In the genomic region with DNA sequence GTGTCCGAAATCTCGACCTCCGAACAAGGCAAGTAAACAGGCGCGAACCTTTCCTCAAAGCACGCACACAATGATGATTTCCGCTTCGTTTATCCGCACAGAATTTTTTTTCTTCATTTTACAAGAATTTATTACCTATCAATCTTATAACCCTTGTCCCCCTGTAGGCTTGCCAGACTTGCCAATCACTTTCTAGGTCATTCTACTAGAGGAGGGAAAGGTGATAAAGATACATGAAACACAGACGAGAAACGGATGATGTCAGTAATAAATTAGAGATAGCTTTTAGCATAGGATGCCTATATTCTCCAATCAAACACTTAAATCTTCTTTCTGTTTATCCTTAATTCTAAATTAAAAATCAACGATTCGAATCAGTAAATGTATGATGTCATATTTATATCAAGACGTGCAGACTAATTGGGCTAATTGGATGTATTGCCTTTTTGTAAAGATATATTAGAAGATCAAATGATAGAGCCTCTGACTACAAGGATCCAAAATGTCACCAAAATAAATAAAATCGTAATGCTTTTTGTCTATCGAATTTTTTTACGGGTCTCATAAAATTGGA, we compare ENCODE assay signal across 2 worm cellular contexts.
TF ChIP-seq lines count a peak whose summit lies in the region.

No protein-coding gene starts in this region.

TF ChIP-seq in whole organism, L1 larva, 84 proteins besides CTCF, POLR2A, EP300 and RAD21 (continued from another document):
- peak; percentile 24 for TF ChIP-seq lin-14 (GFP tag; optimal IDR thresholded peaks at IDR 0.05; lab: Kevin White, UChicago)
- TF ChIP-seq nhr-71 (tag; optimal IDR thresholded peaks at IDR 0.05; lab: Kevin White, UChicago), result peak; percentile 35
- peak in 3 of 6 experiments; percentile 37 to 56 (median 44) for TF ChIP-seq elt-3 (tag; optimal IDR thresholded peaks at IDR 0.05; lab: Kevin White, UChicago)
- no peak for TF ChIP-seq snu-23 (GFP tag; optimal IDR thresholded peaks at IDR 0.05; lab: Kevin White, UChicago)

TF ChIP-seq in whole organism, L2 larva, 48 proteins besides CTCF, POLR2A, EP300 and RAD21 (continued from another document):
- TF ChIP-seq nhr-237 (tag; optimal IDR thresholded peaks at IDR 0.05; lab: Kevin White, UChicago), result no peak
- no peak for TF ChIP-seq ztf-1 (GFP tag; conservative IDR thresholded peaks at IDR 0.05; lab: Robert Waterston, UW)
- TF ChIP-seq sma-9 (GFP tag; optimal IDR thresholded peaks at IDR 0.05; lab: Kevin White, UChicago), result peak; percentile 33
- no peak for TF ChIP-seq sma-9 (tag; optimal IDR thresholded peaks at IDR 0.05; lab: Kevin White, UChicago)
- TF ChIP-seq lin-11 (tag; optimal IDR thresholded peaks at IDR 0.05; lab: Kevin White, UChicago), result no peak
- no peak for TF ChIP-seq mab-5 (tag; optimal IDR thresholded peaks at IDR 0.05; lab: Kevin White, UChicago)
